Worm (Caenorhabditis elegans): Measurements from ENCODE around the gene Y43F4B.10.

DNA sequence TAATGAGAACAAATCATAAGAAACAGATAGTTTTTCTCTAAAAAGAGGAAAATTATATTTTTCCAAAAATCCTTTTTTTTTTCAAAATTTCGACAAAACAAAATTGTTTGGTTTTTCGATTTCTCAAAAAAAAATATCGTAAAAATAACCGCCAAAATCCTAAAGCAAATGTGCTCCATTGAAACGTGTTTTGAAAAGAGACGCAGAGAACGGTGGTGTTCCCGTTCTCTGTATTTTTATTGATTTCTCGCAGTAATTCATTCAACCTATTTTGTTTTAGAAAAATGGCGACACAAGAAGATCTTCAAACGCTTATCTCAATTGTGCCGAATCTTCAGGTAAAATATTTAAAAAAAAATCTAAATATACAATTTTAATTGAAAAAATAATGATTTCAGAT, at the start of gene Y43F4B.10:
- TF ChIP-seq him-1 (tag; optimal IDR thresholded peaks at IDR 0.05) (no peak), W03F9.2 (tag; optimal IDR thresholded peaks at IDR 0.05) (no peak), dao-5 (tag; optimal IDR thresholded peaks at IDR 0.05) (no peak)
